Fruit fly (Drosophila melanogaster) whole organism, prepupa: ENCODE measurements around the gene CG9682.
A peak's percentile ranks its signal among the peaks of the same experiment; 100 is the strongest.

Experiments used
- Blimp-1 ChIP-seq: fragments of 200-800 bp; sonication (Bioruptor generic); optimal IDR thresholded peaks from 3 replicates; lab custom pipeline; 2017; ENCODE audit warnings: missing biosample characterization, missing genetic modification characterization, mild to moderate bottlenecking, moderate library complexity, missing genetic modification reagents
- CG10669 ChIP-seq: fragments of 200-800 bp; sonication (Bioruptor generic); optimal IDR thresholded peaks from 3 replicates; lab custom pipeline; 2018; ENCODE audit warnings: missing biosample characterization, mild to moderate bottlenecking, missing genetic modification characterization, moderate library complexity
- CG11294 ChIP-seq: fragments of 200-800 bp; sonication (Bioruptor generic); IDR thresholded peaks from 2 replicates; pipeline ENCODE4 v1.3.6; 2022; ENCODE audit warnings: missing biosample characterization, missing genetic modification characterization
- CG15336 ChIP-seq: fragments of 200-800 bp; sonication (Bioruptor generic); IDR thresholded peaks from 2 replicates; pipeline ENCODE4 v1.3.6; 2022; ENCODE audit warnings: missing biosample characterization, missing genetic modification characterization
- CG1621 ChIP-seq: fragments of 200-800 bp; sonication (Bioruptor generic); optimal IDR thresholded peaks from 3 replicates; lab custom pipeline; 2018; ENCODE audit warnings: missing biosample characterization, mild to moderate bottlenecking, missing genetic modification characterization
- CG3032 ChIP-seq: fragments of 200-800 bp; optimal IDR thresholded peaks from 2 replicates; lab custom pipeline; 2019; ENCODE audit warnings: missing biosample characterization, mild to moderate bottlenecking, missing genetic modification characterization, moderate library complexity
- CG4318 ChIP-seq: fragments of 200-800 bp; sonication (Bioruptor generic); optimal IDR thresholded peaks from 3 replicates; lab custom pipeline; 2017; ENCODE audit warnings: missing biosample characterization, mild to moderate bottlenecking, missing genetic modification characterization
- CG6276 ChIP-seq: fragments of 200-800 bp; sonication (Bioruptor generic); optimal IDR thresholded peaks from 2 replicates; lab custom pipeline; 2017; ENCODE audit warnings: missing biosample characterization, mild to moderate bottlenecking, missing genetic modification characterization
- CG6792 ChIP-seq: fragments of 200-800 bp; sonication (Bioruptor generic); optimal IDR thresholded peaks from 3 replicates; lab custom pipeline; 2016; ENCODE audit warnings: missing biosample characterization, missing genetic modification characterization
- CG6808 ChIP-seq: fragments of 200-800 bp; sonication (Bioruptor generic); optimal IDR thresholded peaks from 3 replicates; lab custom pipeline; 2017; ENCODE audit warnings: missing biosample characterization, missing genetic modification characterization, mild to moderate bottlenecking, moderate library complexity, missing genetic modification reagents
- CG6854 ChIP-seq: fragments of 200-800 bp; sonication (Bioruptor generic); optimal IDR thresholded peaks from 2 replicates; lab custom pipeline; 2017; ENCODE audit warnings: missing biosample characterization, mild to moderate bottlenecking, missing genetic modification characterization
- CG7368 ChIP-seq: fragments of 200-800 bp; sonication (Bioruptor generic); optimal IDR thresholded peaks from 3 replicates; lab custom pipeline; 2016; ENCODE audit warnings: missing biosample characterization, missing genetic modification characterization
- CG8119 ChIP-seq: fragments of 200-800 bp; sonication (Bioruptor generic); IDR thresholded peaks from 3 replicates; pipeline ENCODE4 v1.3.6; 2022; ENCODE audit warnings: missing biosample characterization, missing genetic modification characterization
- CG9139 ChIP-seq: fragments of 200-800 bp; sonication (Bioruptor generic); optimal IDR thresholded peaks from 3 replicates; lab custom pipeline; 2017; ENCODE audit warnings: missing biosample characterization, mild to moderate bottlenecking, missing genetic modification characterization
- Eip78C ChIP-seq: fragments of 200-800 bp; sonication (Bioruptor generic); peaks from one replicate; lab custom pipeline; 2016; ENCODE audit warnings: missing biosample characterization, missing genetic modification characterization
- Ets21C ChIP-seq: fragments of 200-800 bp; sonication (Bioruptor generic); optimal IDR thresholded peaks from 3 replicates; lab custom pipeline; 2016; ENCODE audit warnings: missing biosample characterization, missing genetic modification characterization
- Ets96B ChIP-seq: fragments of 200-800 bp; optimal IDR thresholded peaks from 2 replicates; lab custom pipeline; 2019; ENCODE audit warnings: missing biosample characterization, mild to moderate bottlenecking, missing genetic modification characterization, moderate library complexity
- Gug ChIP-seq: fragments of 200-800 bp; sonication (Bioruptor generic); IDR thresholded peaks from 2 replicates; pipeline ENCODE4 v1.3.6; 2022; ENCODE audit warnings: missing biosample characterization, missing genetic modification characterization
- Hr39 ChIP-seq: fragments of 200-800 bp; sonication (Bioruptor generic); optimal IDR thresholded peaks from 2 replicates; lab custom pipeline; 2016; ENCODE audit warnings: missing biosample characterization, missing genetic modification characterization
- Hr4 ChIP-seq: fragments of 200-800 bp; sonication (Bioruptor generic); optimal IDR thresholded peaks from 3 replicates; lab custom pipeline; 2016; ENCODE audit warnings: missing biosample characterization, missing genetic modification characterization
- Lpt ChIP-seq: fragments of 200-800 bp; sonication (Bioruptor generic); optimal IDR thresholded peaks from 3 replicates; lab custom pipeline; 2016; ENCODE audit warnings: missing biosample characterization, missing genetic modification characterization
- Met ChIP-seq: fragments of 200-800 bp; sonication (Bioruptor generic); optimal IDR thresholded peaks from 3 replicates; lab custom pipeline; 2016; ENCODE audit warnings: missing biosample characterization, missing genetic modification characterization
- Smox ChIP-seq: fragments of 200-800 bp; sonication (Bioruptor generic); optimal IDR thresholded peaks from 3 replicates; lab custom pipeline; 2016; ENCODE audit warnings: missing biosample characterization, missing genetic modification characterization
- Sox102F ChIP-seq: fragments of 200-800 bp; sonication (Bioruptor generic); optimal IDR thresholded peaks from 2 replicates; lab custom pipeline; 2016; ENCODE audit warnings: missing biosample characterization, mild to moderate bottlenecking, missing genetic modification characterization
- Sox15 ChIP-seq: fragments of 200-800 bp; sonication (Bioruptor generic); optimal IDR thresholded peaks from 3 replicates; lab custom pipeline; 2016; ENCODE audit warnings: missing biosample characterization, missing genetic modification characterization
- achi ChIP-seq: fragments of 200-800 bp; sonication (Bioruptor generic); optimal IDR thresholded peaks from 3 replicates; lab custom pipeline; 2016; ENCODE audit warnings: missing biosample characterization, missing genetic modification characterization
- acj6 ChIP-seq: fragments of 200-800 bp; sonication (Bioruptor generic); optimal IDR thresholded peaks from 3 replicates; lab custom pipeline; 2016; ENCODE audit warnings: missing biosample characterization, missing genetic modification characterization
- cyc ChIP-seq: fragments of 200-800 bp; sonication (Bioruptor generic); optimal IDR thresholded peaks from 3 replicates; lab custom pipeline; 2016; ENCODE audit warnings: missing biosample characterization, missing genetic modification characterization
- dac ChIP-seq: fragments of 200-800 bp; sonication (Bioruptor generic); optimal IDR thresholded peaks from 2 replicates; lab custom pipeline; 2017; ENCODE audit warnings: missing biosample characterization, mild to moderate bottlenecking, missing genetic modification characterization
- eg ChIP-seq: fragments of 200-800 bp; sonication (Bioruptor generic); IDR thresholded peaks from 3 replicates; pipeline ENCODE4 v1.3.6; 2022; ENCODE audit warnings: missing biosample characterization, missing genetic modification characterization
- esn ChIP-seq: fragments of 200-800 bp; sonication (Bioruptor generic); optimal IDR thresholded peaks from 2 replicates; lab custom pipeline; 2016; ENCODE audit warnings: missing biosample characterization, mild to moderate bottlenecking, missing genetic modification characterization, moderate library complexity
- fd59A ChIP-seq: fragments of 200-800 bp; sonication (Bioruptor generic); optimal IDR thresholded peaks from 2 replicates; lab custom pipeline; 2017; ENCODE audit warnings: missing biosample characterization, mild to moderate bottlenecking, missing genetic modification characterization, missing genetic modification reagents
- fd85E ChIP-seq: fragments of 200-800 bp; sonication (Bioruptor generic); optimal IDR thresholded peaks from 3 replicates; lab custom pipeline; 2016; ENCODE audit warnings: missing biosample characterization, missing genetic modification characterization
- lz ChIP-seq: fragments of 200-800 bp; sonication (Bioruptor generic); optimal IDR thresholded peaks from 3 replicates; lab custom pipeline; 2016; ENCODE audit warnings: missing biosample characterization, missing genetic modification characterization
- salr ChIP-seq, 2 experiments: fragments of 200-800 bp; sonication (Bioruptor generic); optimal IDR thresholded peaks; 3 replicates each; lab custom pipeline; 2016 to 2018; ENCODE audit warnings: missing biosample characterization in 2 of 2, missing genetic modification characterization in 2 of 2, mild to moderate bottlenecking in 1 of 2
- spab ChIP-seq: fragments of 200-800 bp; sonication (Bioruptor generic); optimal IDR thresholded peaks from 2 replicates; lab custom pipeline; 2017; ENCODE audit warnings: missing biosample characterization, mild to moderate bottlenecking, missing genetic modification characterization, missing genetic modification reagents
- svp ChIP-seq: fragments of 200-800 bp; sonication (Bioruptor generic); peaks from one replicate; lab custom pipeline; 2016; ENCODE audit warnings: missing biosample characterization, missing genetic modification characterization
- topi ChIP-seq: fragments of 200-800 bp; sonication (Bioruptor generic); optimal IDR thresholded peaks from 3 replicates; lab custom pipeline; 2016; ENCODE audit warnings: missing biosample characterization, missing genetic modification characterization

The CG9682 gene

DNA sequence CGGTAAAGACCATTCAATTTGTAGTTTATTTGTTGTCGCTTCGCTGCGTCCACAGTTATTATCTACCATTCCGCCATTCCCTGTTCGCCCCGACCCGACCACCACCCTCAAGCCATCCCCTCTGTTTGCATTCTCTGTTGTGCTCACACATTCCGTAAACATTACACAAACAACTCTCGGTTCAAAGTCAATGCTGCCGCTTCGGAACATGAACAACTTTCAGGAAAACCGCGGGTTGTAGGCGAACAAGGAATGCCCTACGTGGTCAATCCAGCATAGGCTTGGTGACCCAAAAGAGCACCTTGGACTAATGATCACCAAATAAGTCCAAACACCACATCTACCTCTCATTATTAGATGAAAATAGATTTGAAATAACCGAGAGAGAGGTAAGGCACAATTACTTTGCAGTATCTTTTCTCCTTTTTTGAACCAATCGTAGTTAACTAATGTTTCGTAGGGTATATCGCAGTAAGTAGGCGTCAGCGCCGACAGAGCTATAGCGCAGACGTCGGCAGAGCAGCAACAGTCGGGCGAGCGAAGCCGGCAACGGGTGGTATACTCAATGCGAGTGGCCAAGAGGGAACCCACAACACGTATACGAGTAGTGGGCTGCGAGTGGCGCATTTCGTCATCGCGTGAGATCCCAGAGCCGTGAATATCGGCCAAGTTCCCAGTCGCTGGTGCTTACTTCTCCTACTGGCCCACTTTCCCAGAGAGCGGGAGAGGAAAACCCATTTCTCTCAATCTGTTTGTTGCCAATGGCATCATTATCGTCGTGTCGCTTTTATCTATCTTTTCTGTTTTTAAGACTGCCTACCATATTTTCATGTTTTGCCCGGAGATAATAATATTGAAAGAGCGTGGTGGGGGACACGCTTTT lies 47.4 kb upstream of the CG9682 start (continued):
- TF ChIP-seq Smox (GFP tag; lab: Kevin White, UChicago) (peak; percentile 33), Ets96B (tag; lab: Kevin White, UChicago) (peak; percentile 75), CG7368 (GFP tag; lab: Kevin White, UChicago) (peak; percentile 70), CG8119 (GFP tag; lab: Robert Waterston, UW) (peak; percentile 77), fd85E (GFP tag; lab: Kevin White, UChicago) (peak; percentile 13), lz (GFP tag; lab: Kevin White, UChicago) (peak; percentile 59), CG6276 (peak; percentile 84), topi (peak; percentile 59), fd59A (GFP tag; lab: Kevin White, UChicago) (peak; percentile 42), spab (GFP tag; lab: Kevin White, UChicago) (peak; percentile 48), achi (GFP tag; lab: Kevin White, UChicago) (peak; percentile 80), CG4318 (GFP tag; lab: Kevin White, UChicago) (peak; percentile 63), svp (GFP tag; lab: Kevin White, UChicago) (peak; percentile 67), CG1621 (tag; lab: Kevin White, UChicago) (peak; percentile 46), CG10669 (GFP tag; lab: Kevin White, UChicago) (peak; percentile 72), CG15336 (GFP tag; lab: Robert Waterston, UW) (peak; percentile 64; the same call in 1 of the 2 replicates), cyc (GFP tag; lab: Kevin White, UChicago) (peak; percentile 48), acj6 (GFP tag; lab: Kevin White, UChicago) (peak; percentile 60), Eip78C (peak; percentile 94), Hr4 (GFP tag; lab: Kevin White, UChicago) (peak; percentile 78), Sox15 (peak; percentile 65), CG6808 (peak; percentile 66), CG6792 (GFP tag; lab: Kevin White, UChicago) (peak; percentile 70), eg (GFP tag; lab: Robert Waterston, UW) (peak; percentile 75; the same call in 2 of the 3 replicates), Met (peak; percentile 65), Lpt (peak; percentile 80), Sox102F (no peak), CG6854 (GFP tag; lab: Kevin White, UChicago) (no peak), Ets21C (GFP tag; lab: Kevin White, UChicago) (no peak), Blimp-1 (GFP tag; lab: Kevin White, UChicago) (no peak), Gug (GFP tag; lab: Robert Waterston, UW) (0 out of 2 replicates have a peak, but pooled peaks have one; percentile 32), Hr39 (GFP tag; lab: Kevin White, UChicago) (peak; percentile 40), CG9139 (GFP tag; lab: Kevin White, UChicago) (peak; percentile 2), CG11294 (peak; percentile 70), salr (GFP tag; optimal IDR thresholded peaks at IDR 0.05; lab: Kevin White, UChicago) (peak in 1 of 2 experiments; percentile 63), CG3032 (tag; lab: Kevin White, UChicago) (peak; percentile 69), esn (GFP tag; lab: Kevin White, UChicago) (peak; percentile 61)

DNA sequence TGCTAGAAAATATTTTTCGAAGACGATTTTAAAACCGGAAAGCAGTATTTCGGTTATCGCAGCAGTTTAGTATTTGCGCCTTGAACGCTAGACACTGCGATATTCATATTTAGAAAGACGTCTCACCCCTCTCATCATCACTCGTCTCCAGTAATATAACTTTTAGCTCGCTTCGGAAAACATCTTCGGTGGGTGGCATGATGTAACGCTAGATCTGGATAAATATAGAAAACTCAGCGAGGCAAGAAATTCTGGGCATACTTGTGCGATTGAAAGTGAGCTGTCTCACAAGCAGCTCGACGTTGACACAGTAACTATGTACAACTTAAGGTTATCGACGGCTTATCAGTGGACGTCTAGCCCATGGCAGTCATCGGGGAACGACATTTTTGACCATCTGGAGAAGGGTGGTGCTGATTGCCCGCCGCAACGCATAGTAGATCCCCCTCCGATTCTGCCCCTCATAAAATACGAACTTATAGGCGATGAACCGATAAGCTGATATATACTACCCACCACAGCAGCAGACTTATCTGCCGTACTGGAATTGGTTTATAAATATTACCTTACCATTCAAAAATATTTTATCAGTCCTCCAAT lies 46.6 kb upstream of the CG9682 start:
- no peak for TF ChIP-seq dac (GFP tag; lab: Kevin White, UChicago)
- TF ChIP-seq svp (GFP tag; lab: Kevin White, UChicago) = peak; percentile 19
- no peak for TF ChIP-seq Eip78C
- TF ChIP-seq CG6792 (GFP tag; lab: Kevin White, UChicago) = no peak
